Worm (Caenorhabditis elegans) whole organism, L2 larva: ENCODE results near the gene alh-1.

Source experiments
- C34F6.9 ChIP-seq: fragments of 150-350 bp; optimal IDR thresholded peaks from 2 replicates; lab custom pipeline; 2014; ENCODE audit warnings: missing biosample characterization, missing genetic modification characterization
- F13H6.1 ChIP-seq: sonication (generic microtip); optimal IDR thresholded peaks from 2 replicates; lab custom pipeline; 2016; ENCODE audit warnings: missing genetic modification characterization, missing compliant biosample characterization
- Y55F3AM.14 ChIP-seq: fragments of 200-800 bp; sonication (Bioruptor generic); optimal IDR thresholded peaks from 2 replicates; lab custom pipeline; 2018; ENCODE audit warnings: mild to moderate bottlenecking, missing genetic modification characterization, missing compliant biosample characterization
- ZK546.5 ChIP-seq: sonication (generic microtip); optimal IDR thresholded peaks from 2 replicates; lab custom pipeline; 2017; ENCODE audit warnings: missing biosample characterization, missing genetic modification characterization
- alr-1 ChIP-seq: fragments of 150-350 bp; optimal IDR thresholded peaks from 2 replicates; lab custom pipeline; 2014; ENCODE audit warnings: missing biosample characterization, missing genetic modification characterization
- aly-2 ChIP-seq: fragments of 150-350 bp; optimal IDR thresholded peaks from 2 replicates; lab custom pipeline; 2014; ENCODE audit warnings: missing biosample characterization, missing genetic modification characterization
- blmp-1 ChIP-seq: sonication (generic microtip); optimal IDR thresholded peaks from 2 replicates; lab custom pipeline; 2017; ENCODE audit warnings: missing genetic modification characterization, mild to moderate bottlenecking, missing compliant biosample characterization, antibody characterized with exemption, moderate library complexity; ENCODE audit not compliant: insufficient read depth
- ceh-16 ChIP-seq: fragments of 150-350 bp; optimal IDR thresholded peaks from 2 replicates; lab custom pipeline; 2014; ENCODE audit warnings: missing biosample characterization, missing genetic modification characterization
- ceh-82 ChIP-seq: fragments of 150-350 bp; optimal IDR thresholded peaks from 2 replicates; lab custom pipeline; 2014; ENCODE audit warnings: missing biosample characterization, missing genetic modification characterization
- crh-2 ChIP-seq: sonication (generic microtip); optimal IDR thresholded peaks from 2 replicates; lab custom pipeline; 2017; ENCODE audit warnings: missing biosample characterization, missing genetic modification characterization
- egl-27 ChIP-seq: sonication (generic microtip); optimal IDR thresholded peaks from 3 replicates; lab custom pipeline; 2017; ENCODE audit warnings: missing biosample characterization, missing genetic modification reagents, missing genetic modification characterization
- elt-1 ChIP-seq: fragments of 150-350 bp; optimal IDR thresholded peaks from 2 replicates; lab custom pipeline; 2014; ENCODE audit warnings: missing biosample characterization, missing genetic modification characterization
- fos-1 ChIP-seq: fragments of 150-350 bp; optimal IDR thresholded peaks from 2 replicates; lab custom pipeline; 2014; ENCODE audit warnings: missing biosample characterization, missing genetic modification characterization
- gmeb-1 ChIP-seq: fragments of 150-350 bp; optimal IDR thresholded peaks from 2 replicates; lab custom pipeline; 2014; ENCODE audit warnings: missing biosample characterization, missing genetic modification characterization
- lin-13 ChIP-seq: fragments of 150-350 bp; optimal IDR thresholded peaks from 2 replicates; lab custom pipeline; 2014; ENCODE audit warnings: missing biosample characterization, missing genetic modification reagents, missing genetic modification characterization
- lin-39 ChIP-seq: fragments of 150-350 bp; optimal IDR thresholded peaks from 2 replicates; lab custom pipeline; 2014; ENCODE audit warnings: missing biosample characterization, missing genetic modification reagents, missing genetic modification characterization
- lsy-2 ChIP-seq, 2 experiments: fragments of 150-350 bp in 1 of 2; sonication (generic microtip) in 1 of 2; optimal IDR thresholded peaks; 2 replicates each; lab custom pipeline; 2014 to 2017; ENCODE audit warnings: missing biosample characterization in 2 of 2, missing genetic modification characterization in 2 of 2
- mab-5 ChIP-seq: fragments of 150-350 bp; optimal IDR thresholded peaks from 2 replicates; lab custom pipeline; 2014; ENCODE audit warnings: missing biosample characterization, missing genetic modification characterization
- mbf-1 ChIP-seq: sonication (generic microtip); optimal IDR thresholded peaks from 2 replicates; lab custom pipeline; 2017; ENCODE audit warnings: missing biosample characterization, missing genetic modification characterization
- nhr-10 ChIP-seq: sonication (generic microtip); optimal IDR thresholded peaks from 2 replicates; lab custom pipeline; 2017; ENCODE audit warnings: missing biosample characterization, missing genetic modification characterization
- nhr-11 ChIP-seq: fragments of 150-350 bp; optimal IDR thresholded peaks from 2 replicates; lab custom pipeline; 2014; ENCODE audit warnings: missing biosample characterization, missing genetic modification characterization
- nhr-12 ChIP-seq: fragments of 150-350 bp; optimal IDR thresholded peaks from 2 replicates; lab custom pipeline; 2014; ENCODE audit warnings: missing biosample characterization, missing genetic modification characterization
- nhr-129 ChIP-seq: fragments of 150-350 bp; optimal IDR thresholded peaks from 2 replicates; lab custom pipeline; 2014; ENCODE audit warnings: missing biosample characterization, missing genetic modification characterization
- nhr-23 ChIP-seq: fragments of 150-350 bp; optimal IDR thresholded peaks from 2 replicates; lab custom pipeline; 2014; ENCODE audit warnings: missing biosample characterization, missing genetic modification reagents, missing genetic modification characterization
- nhr-237 ChIP-seq: fragments of 150-350 bp; optimal IDR thresholded peaks from 2 replicates; lab custom pipeline; 2014; ENCODE audit warnings: missing biosample characterization, missing genetic modification characterization
- nhr-25 ChIP-seq: fragments of 150-350 bp; sonication (generic microtip); optimal IDR thresholded peaks from 3 replicates; lab custom pipeline; 2014; ENCODE audit warnings: missing biosample characterization, missing genetic modification characterization
- nhr-6 ChIP-seq: fragments of 150-350 bp; optimal IDR thresholded peaks from 2 replicates; lab custom pipeline; 2014; ENCODE audit warnings: missing biosample characterization, missing genetic modification characterization
- nhr-77 ChIP-seq: fragments of 150-350 bp; optimal IDR thresholded peaks from 2 replicates; lab custom pipeline; 2014; ENCODE audit warnings: missing biosample characterization, missing genetic modification characterization
- peb-1 ChIP-seq: fragments of 150-350 bp; optimal IDR thresholded peaks from 2 replicates; lab custom pipeline; 2014; ENCODE audit warnings: missing biosample characterization, missing genetic modification characterization
- sem-4 ChIP-seq: fragments of 150-350 bp; optimal IDR thresholded peaks from 2 replicates; lab custom pipeline; 2014; ENCODE audit warnings: missing biosample characterization, missing genetic modification reagents, missing genetic modification characterization
- skn-1 ChIP-seq: sonication (generic microtip); optimal IDR thresholded peaks from 2 replicates; lab custom pipeline; 2017; ENCODE audit warnings: missing biosample characterization, missing genetic modification characterization
- sma-9 ChIP-seq, 2 experiments: fragments of 150-350 bp in 1 of 2; sonication (generic microtip) in 1 of 2; optimal IDR thresholded peaks; 2 replicates each; lab custom pipeline; 2014 to 2016; ENCODE audit warnings: missing genetic modification characterization in 2 of 2, mild to moderate bottlenecking in 1 of 2, missing biosample characterization in 1 of 2, missing compliant biosample characterization in 1 of 2, missing genetic modification reagents in 1 of 2, moderate library complexity in 1 of 2
- snpc-4 ChIP-seq: fragments of 150-350 bp; optimal IDR thresholded peaks from 2 replicates; lab custom pipeline; 2014; ENCODE audit warnings: missing biosample characterization, missing genetic modification characterization
- unc-55 ChIP-seq: fragments of 150-350 bp; sonication (generic microtip); optimal IDR thresholded peaks from 3 replicates; lab custom pipeline; 2014; ENCODE audit warnings: missing biosample characterization, missing genetic modification reagents, missing genetic modification characterization
- unc-62 ChIP-seq: fragments of 150-350 bp; optimal IDR thresholded peaks from 2 replicates; lab custom pipeline; 2014; ENCODE audit warnings: missing biosample characterization, missing genetic modification reagents, missing genetic modification characterization
- zag-1 ChIP-seq: fragments of 150-350 bp; optimal IDR thresholded peaks from 2 replicates; lab custom pipeline; 2014; ENCODE audit warnings: missing biosample characterization, missing genetic modification characterization
- ztf-1 ChIP-seq: fragments of 200-800 bp; sonication (Bioruptor generic); conservative IDR thresholded peaks from 2 replicates; pipeline ENCODE4 v1.3.6; 2022; ENCODE audit warnings: missing genetic modification characterization, missing compliant biosample characterization
- ztf-11 ChIP-seq: sonication (generic microtip); optimal IDR thresholded peaks from 2 replicates; lab custom pipeline; 2017; ENCODE audit warnings: missing biosample characterization, missing genetic modification characterization

The alh-1 gene

ce11 chrIII:5036158-5036557, 41.4 kb upstream of the alh-1 start, which contains the start of gene C45G9.6:
TSS of gene C45G9.6 (plus strand) at chrIII:5036458.
- TF ChIP-seq nhr-237 (tag; lab: Kevin White, UChicago): no peak
- no peak for TF ChIP-seq mab-5 (tag; lab: Kevin White, UChicago)
- TF ChIP-seq egl-27 (tag; lab: Kevin White, UChicago): no peak
- TF ChIP-seq sma-9 (GFP tag; optimal IDR thresholded peaks at IDR 0.05; lab: Kevin White, UChicago): no peak
- no peak for TF ChIP-seq sma-9 (tag; optimal IDR thresholded peaks at IDR 0.05; lab: Kevin White, UChicago)
- TF ChIP-seq peb-1 (tag; lab: Kevin White, UChicago): no peak
- no peak for TF ChIP-seq zag-1 (tag; lab: Kevin White, UChicago)

DNA sequence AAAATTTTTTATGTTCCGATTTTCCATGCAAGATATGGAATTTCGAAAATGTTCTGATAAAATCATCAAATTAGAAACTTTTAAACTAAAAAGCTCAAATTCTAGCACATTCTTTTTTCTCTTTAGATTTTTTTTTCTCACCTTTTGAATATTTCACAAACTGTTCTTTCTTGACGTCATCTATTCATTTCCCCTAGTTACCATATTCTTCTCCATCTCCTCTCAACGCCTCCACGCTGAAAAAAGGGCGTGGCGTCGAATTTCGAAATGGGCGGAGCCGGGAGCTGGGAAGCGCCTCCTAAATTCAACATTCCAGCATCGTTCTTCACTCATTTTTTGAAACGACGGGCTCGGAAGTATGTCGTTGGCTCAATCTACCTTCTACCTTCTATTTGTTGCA, 35.5 kb upstream of the alh-1 start, which contains the start of gene nlp-43:
TSS of gene nlp-43 (plus strand) at position 301 of the 400 bp plus-strand sequence.
- TF ChIP-seq Y55F3AM.14 (GFP tag; lab: Kevin White, UChicago) (no peak), nhr-12 (tag; lab: Kevin White, UChicago) (no peak), lin-39 (no peak), ztf-1 (GFP tag; lab: Robert Waterston, UW) (no peak), C34F6.9 (tag; lab: Kevin White, UChicago) (no peak), mbf-1 (tag; lab: Kevin White, UChicago) (no peak), ztf-11 (no peak)

DNA sequence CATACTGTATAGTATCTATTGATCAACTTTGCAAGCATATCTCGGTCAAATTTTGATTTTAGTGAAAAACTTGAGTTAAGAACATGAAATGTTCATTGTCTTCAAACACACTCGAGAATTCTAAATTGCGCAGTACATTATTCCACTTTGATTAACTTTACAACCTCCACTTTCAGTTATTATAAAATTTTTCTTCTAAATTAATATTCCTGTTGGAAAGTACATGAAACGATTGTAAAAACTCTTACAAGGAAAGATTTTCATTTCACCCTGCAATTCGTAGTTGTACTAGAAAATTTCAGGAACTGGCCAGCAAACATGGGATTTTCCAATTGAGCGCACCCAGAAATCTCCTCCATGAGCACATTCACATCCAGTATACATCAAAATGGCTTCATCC, 32.9 kb upstream of the alh-1 start, which contains the start of gene C45G9.14:
TSS of gene C45G9.14 (plus strand) at position 301 of the 400 bp plus-strand sequence.
- TF ChIP-seq elt-1 (tag; lab: Kevin White, UChicago) (no peak), skn-1 (tag; lab: Kevin White, UChicago) (no peak), nhr-6 (tag; lab: Kevin White, UChicago) (no peak), nhr-237 (tag; lab: Kevin White, UChicago) (no peak), nhr-10 (tag; lab: Kevin White, UChicago) (no peak), nhr-77 (no peak), ceh-82 (tag; lab: Kevin White, UChicago) (no peak), crh-2 (tag; lab: Kevin White, UChicago) (no peak), Y55F3AM.14 (GFP tag; lab: Kevin White, UChicago) (no peak), gmeb-1 (tag; lab: Kevin White, UChicago) (no peak), nhr-11 (tag; lab: Kevin White, UChicago) (no peak), blmp-1 (tag; lab: Kevin White, UChicago) (no peak), C34F6.9 (tag; lab: Kevin White, UChicago) (no peak), nhr-23 (no peak), unc-55 (GFP tag; lab: Kevin White, UChicago) (no peak), zag-1 (tag; lab: Kevin White, UChicago) (no peak), ceh-16 (tag; lab: Kevin White, UChicago) (no peak)

DNA sequence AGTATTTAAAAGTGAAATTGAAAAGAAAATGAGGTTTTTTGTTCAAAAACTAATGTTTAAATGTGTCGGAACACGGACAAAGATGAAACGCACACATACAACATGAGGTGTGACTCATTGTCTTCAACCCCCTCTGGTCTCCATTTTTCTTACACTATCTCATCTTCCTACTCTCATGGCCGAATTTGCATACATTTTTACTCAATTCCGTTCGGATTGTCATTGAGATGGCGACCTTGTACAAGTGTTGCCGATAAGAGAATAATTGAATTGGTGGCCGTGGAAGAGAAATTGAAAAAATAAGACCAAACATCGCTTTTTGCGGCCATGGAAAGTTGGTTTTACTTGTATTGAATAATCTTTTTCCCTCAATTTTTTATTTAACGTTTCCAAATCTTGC, 30.4 kb upstream of the alh-1 start, which contains the start of gene txbp-3:
TSS of gene txbp-3 (minus strand) at position 285 of the 400 bp plus-strand sequence.
- TF ChIP-seq alr-1 (tag; lab: Kevin White, UChicago) (no peak), skn-1 (tag; lab: Kevin White, UChicago) (no peak), mab-5 (tag; lab: Kevin White, UChicago) (no peak), C34F6.9 (tag; lab: Kevin White, UChicago) (peak; percentile 71), crh-2 (tag; lab: Kevin White, UChicago) (peak; percentile 70), fos-1 (tag; lab: Kevin White, UChicago) (peak; percentile 99), aly-2 (tag; lab: Kevin White, UChicago) (no peak), sma-9 (GFP tag; optimal IDR thresholded peaks at IDR 0.05; lab: Kevin White, UChicago) (peak; percentile 41), sma-9 (tag; optimal IDR thresholded peaks at IDR 0.05; lab: Kevin White, UChicago) (no peak), lin-13 (GFP tag; lab: Kevin White, UChicago) (peak; percentile 60), sem-4 (peak; percentile 17), unc-62 (GFP tag; lab: Kevin White, UChicago) (no peak), lsy-2 (tag; optimal IDR thresholded peaks at IDR 0.05; lab: Kevin White, UChicago) (peak in 1 of 2 experiments; percentile 52), ceh-16 (tag; lab: Kevin White, UChicago) (peak; percentile 40), ZK546.5 (no peak), nhr-25 (peak; percentile 79), gmeb-1 (tag; lab: Kevin White, UChicago) (peak; percentile 3), F13H6.1 (tag; lab: Kevin White, UChicago) (peak; percentile 36), snpc-4 (tag; lab: Kevin White, UChicago) (peak; percentile 5), nhr-129 (tag; lab: Kevin White, UChicago) (peak; percentile 28), unc-55 (GFP tag; lab: Kevin White, UChicago) (peak; percentile 74)
- TF ChIP-seq, all 48 proteins: peak for 14
